Fruit fly (Drosophila melanogaster) whole organism, embryonic: ENCODE measurements around the gene GstZ1.

Experiments
- Atf6 ChIP-seq: fragments of 200-800 bp; sonication (Bioruptor generic); IDR thresholded peaks from 2 replicates; pipeline ENCODE4 v1.3.6; 2022; ENCODE audit warnings: missing biosample characterization, missing genetic modification characterization
- CG11695 ChIP-seq: fragments of 200-800 bp; sonication (Bioruptor generic); IDR thresholded peaks from 3 replicates; pipeline ENCODE4 v1.3.6; 2022; ENCODE audit warnings: missing biosample characterization, missing genetic modification characterization
- CG11696 ChIP-seq: fragments of 200-800 bp; sonication (Bioruptor generic); IDR thresholded peaks from 2 replicates; pipeline ENCODE4 v1.3.6; 2022; ENCODE audit warnings: missing biosample characterization, missing genetic modification characterization
- CG13424 ChIP-seq: fragments of 200-800 bp; sonication (Bioruptor generic); optimal IDR thresholded peaks from 2 replicates; lab custom pipeline; 2019; ENCODE audit warnings: missing biosample characterization, mild to moderate bottlenecking, missing genetic modification characterization, moderate library complexity
- CG15696 ChIP-seq: fragments of 200-800 bp; sonication (Bioruptor generic); optimal IDR thresholded peaks from 2 replicates; lab custom pipeline; 2019; ENCODE audit warnings: missing biosample characterization, mild to moderate bottlenecking, missing genetic modification characterization, moderate library complexity
- CG1603 ChIP-seq: fragments of 200-800 bp; sonication (Bioruptor generic); optimal IDR thresholded peaks from 2 replicates; lab custom pipeline; 2019; ENCODE audit warnings: missing biosample characterization, mild to moderate bottlenecking, missing genetic modification characterization, moderate library complexity
- CG31365 ChIP-seq: fragments of 200-800 bp; sonication (Bioruptor generic); optimal IDR thresholded peaks from 2 replicates; lab custom pipeline; 2018; ENCODE audit warnings: missing biosample characterization, mild to moderate bottlenecking, missing genetic modification characterization
- CG34376 ChIP-seq: fragments of 200-800 bp; sonication (Bioruptor generic); optimal IDR thresholded peaks from 2 replicates; lab custom pipeline; 2018; ENCODE audit warnings: missing biosample characterization, mild to moderate bottlenecking, missing genetic modification characterization
- CG34422 ChIP-seq: fragments of 200-800 bp; sonication (Bioruptor generic); IDR thresholded peaks from 3 replicates; pipeline ENCODE4 v1.3.6; 2022; ENCODE audit warnings: missing biosample characterization, missing genetic modification characterization
- CG4404 ChIP-seq: fragments of 200-800 bp; sonication (Bioruptor generic); IDR thresholded peaks from 2 replicates; pipeline ENCODE4 v1.3.6; 2022; ENCODE audit warnings: missing biosample characterization, missing genetic modification characterization
- CG6254 ChIP-seq: fragments of 200-800 bp; sonication (Bioruptor generic); optimal IDR thresholded peaks from 3 replicates; lab custom pipeline; 2017; ENCODE audit warnings: mild to moderate bottlenecking, missing biosample characterization, missing genetic modification reagents, missing genetic modification characterization
- CG6854 ChIP-seq: fragments of 200-800 bp; sonication (Bioruptor generic); optimal IDR thresholded peaks from 3 replicates; lab custom pipeline; 2017; ENCODE audit warnings: missing biosample characterization, mild to moderate bottlenecking, missing genetic modification characterization
- CG7372 ChIP-seq: fragments of 200-800 bp; sonication (Bioruptor generic); IDR thresholded peaks from 2 replicates; pipeline ENCODE4 v1.3.6; 2022; ENCODE audit warnings: missing biosample characterization, missing genetic modification characterization
- CG9215 ChIP-seq: fragments of 200-800 bp; sonication (Bioruptor generic); IDR thresholded peaks from 2 replicates; pipeline ENCODE4 v1.3.6; 2022; ENCODE audit warnings: missing biosample characterization, missing genetic modification characterization
- CG9727 ChIP-seq: fragments of 200-800 bp; sonication (Bioruptor generic); optimal IDR thresholded peaks from 3 replicates; lab custom pipeline; 2017; ENCODE audit warnings: missing biosample characterization, mild to moderate bottlenecking, missing genetic modification characterization
- CG9876 ChIP-seq: fragments of 200-800 bp; sonication (Bioruptor generic); optimal IDR thresholded peaks from 2 replicates; lab custom pipeline; 2016; ENCODE audit warnings: missing biosample characterization, missing genetic modification characterization
- CrebB ChIP-seq: fragments of 200-800 bp; sonication (Bioruptor generic); optimal IDR thresholded peaks from 3 replicates; lab custom pipeline; 2018; ENCODE audit warnings: missing biosample characterization, mild to moderate bottlenecking, missing genetic modification characterization
- Doc3 ChIP-seq: fragments of 200-800 bp; sonication (Bioruptor generic); IDR thresholded peaks from 3 replicates; pipeline ENCODE4 v1.3.6; 2022; ENCODE audit warnings: missing biosample characterization, missing genetic modification characterization; ENCODE audit not compliant: partially characterized antibody
- E2f1 ChIP-seq: fragments of 200-800 bp; sonication (Bioruptor generic); IDR thresholded peaks from 2 replicates; pipeline ENCODE4 v1.3.6; 2022; ENCODE audit warnings: missing biosample characterization, missing genetic modification characterization
- ERR ChIP-seq: fragments of 200-800 bp; sonication (Bioruptor generic); optimal IDR thresholded peaks from 2 replicates; lab custom pipeline; 2016; ENCODE audit warnings: missing biosample characterization, missing genetic modification characterization
- Ets97D ChIP-seq: fragments of 200-800 bp; sonication (Bioruptor generic); optimal IDR thresholded peaks from 3 replicates; lab custom pipeline; 2016; ENCODE audit warnings: missing biosample characterization, missing genetic modification characterization
- Fer2 ChIP-seq: fragments of 200-800 bp; sonication (Bioruptor generic); optimal IDR thresholded peaks from 2 replicates; lab custom pipeline; 2018; ENCODE audit warnings: missing biosample characterization, mild to moderate bottlenecking, missing genetic modification characterization, moderate library complexity
- HHEX ChIP-seq: fragments of 200-800 bp; sonication (Bioruptor generic); optimal IDR thresholded peaks from 3 replicates; lab custom pipeline; 2017; ENCODE audit warnings: missing biosample characterization, mild to moderate bottlenecking, missing genetic modification characterization, missing genetic modification reagents
- Hand ChIP-seq: fragments of 200-800 bp; sonication (Bioruptor generic); optimal IDR thresholded peaks from 2 replicates; lab custom pipeline; 2017; ENCODE audit warnings: mild to moderate bottlenecking, missing biosample characterization, missing genetic modification reagents, missing genetic modification characterization
- Hey ChIP-seq: fragments of 200-800 bp; sonication (Bioruptor generic); optimal IDR thresholded peaks from 3 replicates; lab custom pipeline; 2018; ENCODE audit warnings: missing biosample characterization, mild to moderate bottlenecking, missing genetic modification characterization
- Hr39 ChIP-seq: fragments of >200 bp; optimal IDR thresholded peaks from 2 replicates; lab custom pipeline; 2017
- Lim3 ChIP-seq: fragments of 200-800 bp; sonication (Bioruptor generic); IDR thresholded peaks from 2 replicates; pipeline ENCODE4 v1.3.6; 2022; ENCODE audit warnings: missing biosample characterization, missing genetic modification characterization
- Oli ChIP-seq: fragments of 200-800 bp; sonication (Bioruptor generic); optimal IDR thresholded peaks from 2 replicates; lab custom pipeline; 2018; ENCODE audit warnings: missing biosample characterization, mild to moderate bottlenecking, missing genetic modification characterization, moderate library complexity
- Poxn ChIP-seq: fragments of 200-800 bp; sonication (Bioruptor generic); IDR thresholded peaks from 2 replicates; pipeline ENCODE4 v1.3.6; 2022; ENCODE audit warnings: missing biosample characterization, missing genetic modification characterization
- Scr ChIP-seq: fragments of 200-800 bp; sonication (Bioruptor generic); IDR thresholded peaks from 2 replicates; pipeline ENCODE4 v1.3.6; 2022; ENCODE audit warnings: missing biosample characterization, missing genetic modification characterization; ENCODE audit not compliant: partially characterized antibody
- Usf ChIP-seq: fragments of 200-800 bp; sonication (Bioruptor generic); optimal IDR thresholded peaks from 2 replicates; lab custom pipeline; 2017; ENCODE audit warnings: missing genotype, missing biosample characterization, missing genetic modification characterization
- Vsx1 ChIP-seq: fragments of 200-800 bp; sonication (Bioruptor generic); optimal IDR thresholded peaks from 2 replicates; lab custom pipeline; 2017; ENCODE audit warnings: missing biosample characterization, mild to moderate bottlenecking, missing genetic modification characterization, missing genetic modification reagents
- bigmax ChIP-seq: fragments of 200-800 bp; sonication (Bioruptor generic); optimal IDR thresholded peaks from 2 replicates; lab custom pipeline; 2018; ENCODE audit warnings: missing biosample characterization, mild to moderate bottlenecking, missing genetic modification characterization
- cas ChIP-seq: fragments of 200-800 bp; sonication (Bioruptor generic); IDR thresholded peaks from 2 replicates; pipeline ENCODE4 v1.3.6; 2022; ENCODE audit warnings: missing biosample characterization, missing genetic modification characterization
- crp ChIP-seq, 2 experiments: fragments of 200-800 bp; sonication (Bioruptor generic); optimal IDR thresholded peaks; 2 replicates in 1 of 2; 3 replicates in 1 of 2; lab custom pipeline; 2017; ENCODE audit warnings: missing biosample characterization in 2 of 2, missing genetic modification characterization in 2 of 2, mild to moderate bottlenecking in 1 of 2, moderate library complexity in 1 of 2
- eyg ChIP-seq: fragments of 200-800 bp; sonication (Bioruptor generic); optimal IDR thresholded peaks from 3 replicates; lab custom pipeline; 2016; ENCODE audit warnings: missing biosample characterization, missing genetic modification characterization
- gem ChIP-seq: fragments of 200-800 bp; sonication (Bioruptor generic); optimal IDR thresholded peaks from 2 replicates; lab custom pipeline; 2019; ENCODE audit warnings: missing biosample characterization, mild to moderate bottlenecking, missing genetic modification characterization, moderate library complexity
- gfzf ChIP-seq: fragments of 200-800 bp; sonication (Bioruptor generic); optimal IDR thresholded peaks from 2 replicates; lab custom pipeline; 2016; ENCODE audit warnings: missing biosample characterization, mild to moderate bottlenecking, missing genetic modification characterization, moderate library complexity
- hbn ChIP-seq: fragments of 200-800 bp; sonication (Bioruptor generic); IDR thresholded peaks from 2 replicates; pipeline ENCODE4 v1.3.6; 2022; ENCODE audit warnings: missing biosample characterization, missing genetic modification characterization; ENCODE audit not compliant: partially characterized antibody
- kay ChIP-seq: fragments of 200-800 bp; sonication (Bioruptor generic); optimal IDR thresholded peaks from 2 replicates; lab custom pipeline; 2016; ENCODE audit warnings: missing biosample characterization, missing genetic modification characterization
- lov ChIP-seq, 2 experiments: fragments of 200-800 bp in 1 of 2; fragments of >200 bp in 1 of 2; sonication (Bioruptor generic) in 1 of 2; IDR thresholded peaks in 1 of 2; optimal IDR thresholded peaks in 1 of 2; 2 replicates in 1 of 2; 3 replicates in 1 of 2; pipeline versions ENCODE4 v1.3.6 to Lab custom; 2017 to 2022; ENCODE audit warnings: missing biosample characterization in 1 of 2, missing genetic modification characterization in 1 of 2
- prd ChIP-seq, 3 experiments: fragments of >200 bp in 2 of 3; fragments of 200-800 bp in 1 of 3; sonication (Bioruptor generic) in 1 of 3; optimal IDR thresholded peaks in 2 of 3; IDR thresholded peaks in 1 of 3; 2 replicates in 2 of 3; 3 replicates in 1 of 3; pipeline versions ENCODE4 v1.3.6 to Lab custom; 2017 to 2022; ENCODE audit warnings: missing biosample characterization in 1 of 3, missing genetic modification characterization in 1 of 3
- seq ChIP-seq: fragments of 200-800 bp; sonication (Bioruptor generic); IDR thresholded peaks from 2 replicates; pipeline ENCODE4 v1.3.6; 2022; ENCODE audit warnings: missing biosample characterization, missing genetic modification characterization
- sisA ChIP-seq: fragments of 200-800 bp; sonication (Bioruptor generic); IDR thresholded peaks from 2 replicates; pipeline ENCODE4 v1.3.6; 2022; ENCODE audit warnings: missing biosample characterization, missing genetic modification characterization
- slp2 ChIP-seq: fragments of 200-800 bp; sonication (Bioruptor generic); optimal IDR thresholded peaks from 2 replicates; lab custom pipeline; 2016; ENCODE audit warnings: missing biosample characterization, missing genetic modification characterization
- sug ChIP-seq: fragments of 200-800 bp; optimal IDR thresholded peaks from 2 replicates; lab custom pipeline; 2019; ENCODE audit warnings: missing biosample characterization, mild to moderate bottlenecking, missing genetic modification characterization, moderate library complexity
- tgo ChIP-seq: fragments of 200-800 bp; sonication (Bioruptor generic); IDR thresholded peaks from 3 replicates; pipeline ENCODE4 v1.3.6; 2022; ENCODE audit warnings: missing biosample characterization, missing genetic modification characterization
- tio ChIP-seq: fragments of 200-800 bp; sonication (Bioruptor generic); optimal IDR thresholded peaks from 2 replicates; lab custom pipeline; 2017; ENCODE audit warnings: missing biosample characterization, missing genetic modification characterization, inconsistent platforms
- vvl ChIP-seq: fragments of 200-800 bp; sonication (Bioruptor generic); IDR thresholded peaks from 2 replicates; pipeline ENCODE4 v1.3.6; 2022; ENCODE audit warnings: missing biosample characterization, missing genetic modification characterization

The GstZ1 gene

DNA sequence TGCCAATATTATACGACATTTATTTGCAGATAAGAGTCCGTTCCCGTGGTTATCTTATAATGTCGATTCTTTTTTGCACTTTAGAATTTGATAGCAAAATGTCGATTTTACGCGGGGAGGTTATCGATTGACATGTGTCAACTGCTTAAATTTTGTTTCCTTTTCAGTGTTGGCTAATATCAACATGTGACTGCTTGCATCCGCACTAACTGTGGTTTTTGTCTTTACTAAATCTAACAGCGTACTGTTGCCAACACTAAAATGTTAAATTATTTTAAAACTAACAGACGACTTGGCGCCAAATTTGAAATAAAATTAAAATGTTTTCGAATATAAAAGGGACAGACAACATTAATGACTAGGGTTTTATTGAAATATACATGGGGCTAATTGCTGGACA is 40.4 kb upstream of the GstZ1 start (continued):
- TF ChIP-seq gfzf (peak; percentile 54), prd (optimal IDR thresholded peaks at IDR 0.05; lab: Kevin White, UChicago) (no peak), prd (GFP tag; IDR thresholded peaks at IDR 0.05; lab: Robert Waterston, UW) (peak; percentile 49; the same call in 1 of the 3 replicates), tgo (0 out of 3 replicates have a peak, but pooled peaks have one; percentile 23), sug (tag; lab: Kevin White, UChicago) (peak; percentile 87), Oli (tag; lab: Kevin White, UChicago) (peak; percentile 15), CG1603 (tag; lab: Kevin White, UChicago) (peak; percentile 90), Scr (GFP tag; lab: Robert Waterston, UW) (peak; percentile 48; the same call in 1 of the 2 replicates), Hr39 (lab: Kevin White, UChicago) (no peak), Poxn (GFP tag; lab: Robert Waterston, UW) (no peak), E2f1 (peak; percentile 40; the same call in 1 of the 2 replicates), Usf (GFP tag; lab: Kevin White, UChicago) (peak; percentile 46), CG9876 (peak; percentile 73), seq (GFP tag; lab: Robert Waterston, UW) (no peak), bigmax (GFP tag; lab: Kevin White, UChicago) (peak; percentile 29), CG34422 (GFP tag; lab: Robert Waterston, UW) (0 out of 3 replicates have a peak, but pooled peaks have one; percentile 8), tio (GFP tag; lab: Kevin White, UChicago) (no peak), Lim3 (GFP tag; lab: Robert Waterston, UW) (no peak), CG15696 (tag; lab: Kevin White, UChicago) (peak; percentile 44), CG11696 (no peak), CG9727 (GFP tag; lab: Kevin White, UChicago) (peak; percentile 32), CrebB (tag; lab: Kevin White, UChicago) (peak; percentile 44), Vsx1 (peak; percentile 36), Fer2 (tag; lab: Kevin White, UChicago) (peak; percentile 75), CG34376 (GFP tag; lab: Kevin White, UChicago) (peak; percentile 90), CG13424 (tag; lab: Kevin White, UChicago) (peak; percentile 63), crp (GFP tag; optimal IDR thresholded peaks at IDR 0.05; lab: Kevin White, UChicago) (peak in 1 of 2 experiments; percentile 3), CG31365 (tag; lab: Kevin White, UChicago) (peak; percentile 98), hbn (GFP tag; lab: Robert Waterston, UW) (peak; percentile 39; the same call in 1 of the 2 replicates), ERR (peak; percentile 81), Ets97D (GFP tag; lab: Kevin White, UChicago) (peak; percentile 99), CG6254 (GFP tag; lab: Kevin White, UChicago) (no peak), Hand (no peak), gem (tag; lab: Kevin White, UChicago) (peak; percentile 58), sisA (GFP tag; lab: Robert Waterston, UW) (no peak), CG6854 (GFP tag; lab: Kevin White, UChicago) (no peak), Hey (peak; percentile 13), HHEX (peak; percentile 70), CG11695 (GFP tag; lab: Robert Waterston, UW) (no peak), eyg (GFP tag; lab: Kevin White, UChicago) (peak; percentile 80), Atf6 (GFP tag; lab: Robert Waterston, UW) (0 out of 2 replicates have a peak, but pooled peaks have one; percentile 30), kay (GFP tag; lab: Kevin White, UChicago) (peak; percentile 76), Doc3 (no peak), slp2 (GFP tag; lab: Kevin White, UChicago) (peak; percentile 4), cas (GFP tag; lab: Robert Waterston, UW) (peak; percentile 54; the same call in 1 of the 2 replicates), CG7372 (GFP tag; lab: Robert Waterston, UW) (0 out of 2 replicates have a peak, but pooled peaks have one; percentile 35), CG4404 (GFP tag; lab: Robert Waterston, UW) (peak; percentile 26; the same call in 1 of the 2 replicates), CG9215 (GFP tag; lab: Robert Waterston, UW) (peak; percentile 74), lov (optimal IDR thresholded peaks at IDR 0.05; lab: Kevin White, UChicago) (no peak), lov (GFP tag; IDR thresholded peaks at IDR 0.05; lab: Robert Waterston, UW) (peak; percentile 31; the same call in 1 of the 3 replicates), vvl (peak; percentile 89)
